Fruit fly (Drosophila melanogaster) Kc167 (cell line): ENCODE measurements around the gene RAF2.

ENCODE experiments used
- Myc ChIP-seq: fragments of >200 bp; optimal IDR thresholded peaks from 2 replicates; lab custom pipeline; 2017; ENCODE audit warnings: missing external identifiers
- Sin3A ChIP-seq: fragments of >200 bp; optimal IDR thresholded peaks from 2 replicates; lab custom pipeline; 2018; ENCODE audit warnings: missing external identifiers
- h ChIP-seq: fragments of >200 bp; optimal IDR thresholded peaks from 3 replicates; lab custom pipeline; 2018; ENCODE audit warnings: missing external identifiers
- insv ChIP-seq: fragments of >200 bp; optimal IDR thresholded peaks from 3 replicates; lab custom pipeline; 2018; ENCODE audit warnings: missing external identifiers
- psq ChIP-seq: fragments of >200 bp; optimal IDR thresholded peaks from 2 replicates; lab custom pipeline; 2017; ENCODE audit warnings: missing external identifiers
- ttk ChIP-seq: sonication (Bioruptor generic); optimal IDR thresholded peaks from 2 replicates; lab custom pipeline; 2017; ENCODE audit warnings: missing external identifiers

RAF2 gene

dm6 chr3L:16394506-16394905 is 8.4 kb downstream of the RAF2 start, which contains the start of gene Gagr:
Gene Gagr (plus strand): TSS chr3L:16394586.
- TF ChIP-seq h (lab: Kevin White, UChicago) (no peak), insv (no peak), Myc (lab: Kevin White, UChicago) (no peak), ttk (lab: Kevin White, UChicago) (no peak), psq (lab: Kevin White, UChicago) (no peak), Sin3A (lab: Kevin White, UChicago) (no peak)

- TF ChIP-seq Sin3A (lab: Kevin White, UChicago) (no peak), h (lab: Kevin White, UChicago) (no peak), Myc (lab: Kevin White, UChicago) (no peak), psq (lab: Kevin White, UChicago) (no peak), ttk (lab: Kevin White, UChicago) (no peak), insv (no peak)
Observed at dm6 chr3L:16400175-16400574, 14.0 kb downstream of the RAF2 start, which contains the start of gene CG44836. Gene CG44836 (minus strand): TSS chr3L:16400275.

dm6 chr3L:16402253-16402652 is 16.1 kb downstream of the RAF2 start:
- TF ChIP-seq Sin3A (lab: Kevin White, UChicago) (no peak), psq (lab: Kevin White, UChicago) (no peak), ttk (lab: Kevin White, UChicago) (no peak), insv (no peak), Myc (lab: Kevin White, UChicago) (no peak), h (lab: Kevin White, UChicago) (no peak)

DNA sequence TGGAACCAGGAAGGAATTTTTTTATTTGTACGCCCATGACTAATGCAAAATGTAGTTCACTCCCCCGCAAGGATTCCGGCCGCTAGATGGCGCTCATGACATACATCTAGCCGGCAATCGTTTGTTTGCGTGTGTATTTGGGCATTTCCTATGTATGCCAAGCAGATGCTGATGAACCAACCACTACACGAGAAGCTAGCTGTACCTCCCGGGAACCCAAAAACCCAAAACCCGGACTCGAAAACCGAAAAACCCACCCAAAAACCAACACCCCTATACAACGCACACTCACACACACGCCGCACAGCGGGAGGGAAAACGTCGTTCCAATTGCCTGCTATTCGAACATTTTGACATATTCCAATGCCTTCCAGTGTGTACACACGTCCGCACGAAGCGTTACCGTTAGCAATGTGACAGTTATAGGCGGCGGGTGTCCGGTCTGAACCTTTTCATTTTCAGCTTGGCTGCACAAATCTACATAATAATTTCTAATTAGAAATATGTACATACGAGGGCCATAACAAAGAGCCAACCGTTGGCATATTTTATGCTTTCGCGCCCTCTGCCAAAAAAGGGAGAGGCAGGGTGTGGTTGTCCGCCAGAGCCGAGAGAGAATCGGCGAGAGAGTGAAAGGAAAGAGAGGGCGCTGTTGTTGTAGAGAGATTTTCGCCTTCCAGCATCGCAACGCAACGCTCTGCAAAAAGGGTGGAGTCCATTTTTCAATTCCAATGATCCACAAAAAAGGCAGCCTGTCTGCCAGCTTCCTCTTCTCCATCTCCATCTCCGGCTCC is 21.9 kb downstream of the RAF2 start:
- TF ChIP-seq ttk (lab: Kevin White, UChicago), result no peak
- TF ChIP-seq h (lab: Kevin White, UChicago), result no peak
- TF ChIP-seq insv, result no peak

dm6 chr3L:16408609-16409439 is 22.7 kb downstream of the RAF2 start:
- TF ChIP-seq ttk (lab: Kevin White, UChicago) (no peak), Myc (lab: Kevin White, UChicago) (no peak), h (lab: Kevin White, UChicago) (no peak), Sin3A (lab: Kevin White, UChicago) (no peak), insv (no peak), psq (lab: Kevin White, UChicago) (no peak)

- TF ChIP-seq Myc (lab: Kevin White, UChicago), result no peak
- no peak for TF ChIP-seq psq (lab: Kevin White, UChicago)
- TF ChIP-seq ttk (lab: Kevin White, UChicago), result no peak
- no peak for TF ChIP-seq insv
- no peak for TF ChIP-seq Sin3A (lab: Kevin White, UChicago)
- TF ChIP-seq h (lab: Kevin White, UChicago), result no peak
Observed at dm6 chr3L:16409440-16410233, 23.5 kb downstream of the RAF2 start.

DNA sequence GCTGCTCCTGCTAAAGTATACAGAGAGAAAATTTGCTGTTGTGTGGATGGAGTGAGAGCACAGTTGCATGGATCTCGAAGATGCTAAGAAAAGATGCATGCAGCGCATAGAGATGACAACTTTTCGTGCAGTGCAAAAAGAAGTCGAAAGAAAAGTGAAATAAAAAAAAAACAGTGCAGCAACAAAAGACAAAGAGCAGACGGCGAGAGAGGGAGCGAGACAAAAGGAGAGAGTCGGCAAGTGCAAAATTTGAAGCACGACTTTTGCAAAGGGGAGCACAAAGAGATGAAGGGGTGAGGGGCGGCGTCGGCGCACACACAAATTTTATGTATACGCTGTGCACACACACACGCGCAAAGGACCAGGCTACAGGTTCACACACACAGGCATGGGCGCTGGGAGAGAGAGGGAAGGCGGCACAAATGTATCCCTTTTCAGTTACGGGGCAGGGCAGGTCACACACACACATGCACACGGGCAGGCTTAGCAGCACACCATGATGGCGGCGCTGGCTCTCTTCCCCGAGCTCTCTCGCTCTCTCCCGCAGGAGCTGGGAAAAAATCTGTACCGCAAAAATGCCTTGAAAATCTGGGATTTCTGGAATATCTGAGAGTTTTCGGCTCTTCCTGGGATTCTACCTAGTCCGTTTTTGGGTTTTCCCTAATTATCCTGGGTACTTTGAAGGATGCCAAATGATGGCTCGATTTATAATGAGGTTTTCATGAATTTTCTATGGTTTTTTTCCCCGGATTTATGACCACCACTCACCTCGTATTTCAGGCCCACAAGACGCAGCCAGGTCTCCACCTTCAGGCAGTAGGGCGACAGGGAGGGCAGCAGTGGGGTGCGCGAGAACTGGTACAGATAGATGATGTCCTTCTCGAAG is 24.4 kb downstream of the RAF2 start:
- TF ChIP-seq Myc (lab: Kevin White, UChicago) (no peak), psq (lab: Kevin White, UChicago) (no peak), Sin3A (lab: Kevin White, UChicago) (no peak), insv (no peak), h (lab: Kevin White, UChicago) (no peak), ttk (lab: Kevin White, UChicago) (no peak)

dm6 chr3L:16411566-16411965 is 25.4 kb downstream of the RAF2 start, which contains the start of gene fax:
Gene fax (minus strand): TSS chr3L:16411828.
- TF ChIP-seq insv (no peak), Sin3A (lab: Kevin White, UChicago) (no peak), ttk (lab: Kevin White, UChicago) (no peak), Myc (lab: Kevin White, UChicago) (no peak), h (lab: Kevin White, UChicago) (no peak), psq (lab: Kevin White, UChicago) (no peak)

- TF ChIP-seq h (lab: Kevin White, UChicago) (no peak), Sin3A (lab: Kevin White, UChicago) (no peak), ttk (lab: Kevin White, UChicago) (no peak), Myc (lab: Kevin White, UChicago) (no peak), psq (lab: Kevin White, UChicago) (no peak), insv (no peak)
Observed at dm6 chr3L:16412394-16412950, 26.3 kb downstream of the RAF2 start, which contains the start of gene Serinc. Gene Serinc (plus strand): TSS chr3L:16412722.

DNA sequence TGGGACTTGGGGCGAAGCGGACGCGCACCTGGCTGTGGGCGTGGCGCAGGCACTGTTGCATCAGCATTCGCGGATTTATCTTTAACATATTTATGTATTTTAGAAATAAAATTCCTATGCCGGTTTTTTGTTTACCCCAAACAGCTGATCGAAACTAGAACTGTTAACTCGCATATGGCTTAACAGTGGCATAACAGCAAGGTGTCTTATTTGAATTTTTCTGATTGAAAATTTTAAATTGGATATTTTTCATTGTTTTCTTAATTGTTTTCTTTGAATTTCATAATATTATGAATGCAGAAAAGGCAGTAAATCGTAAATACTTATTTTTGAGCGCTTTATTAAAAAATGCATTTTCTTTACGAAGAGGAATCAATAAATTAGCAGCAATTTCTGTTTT is 30.9 kb downstream of the RAF2 start, which contains the start of gene GluRS-m:
GluRS-m (minus strand) TSS at position 154 of the 400 bp plus-strand sequence.
- no peak for TF ChIP-seq psq (lab: Kevin White, UChicago)
- TF ChIP-seq insv, result no peak
- TF ChIP-seq Myc (lab: Kevin White, UChicago), result no peak
- TF ChIP-seq Sin3A (lab: Kevin White, UChicago), result no peak
- TF ChIP-seq h (lab: Kevin White, UChicago), result no peak
- TF ChIP-seq ttk (lab: Kevin White, UChicago), result no peak
